Fruit fly (Drosophila melanogaster): ENCODE data around the gene CG34324.

DNA sequence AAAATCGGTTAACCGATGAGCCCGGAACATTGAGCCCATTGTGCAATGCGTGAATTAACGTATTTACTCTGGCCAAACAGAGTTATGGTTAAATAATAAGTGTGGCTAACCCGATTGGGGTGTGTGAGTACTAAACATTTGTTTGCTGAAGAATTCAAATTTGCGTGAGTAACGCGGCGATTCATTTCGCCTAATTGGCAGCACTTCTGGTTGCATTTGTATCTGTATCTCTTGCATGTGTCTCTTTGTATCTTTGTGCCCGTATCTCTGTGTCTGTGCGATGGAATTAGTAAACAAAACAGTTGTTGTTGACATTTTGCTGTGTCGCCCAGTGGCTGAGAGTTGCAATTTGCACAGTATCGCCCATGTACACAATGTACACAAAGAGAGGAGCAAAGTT lies 46.6 kb downstream of the CG34324 start:
- no peak for TF ChIP-seq bab1 (GFP tag; optimal IDR thresholded peaks at IDR 0.05)
- no peak for TF ChIP-seq ovo (GFP tag; optimal IDR thresholded peaks at IDR 0.05)
- no peak for TF ChIP-seq CG14711 (tag; optimal IDR thresholded peaks at IDR 0.05)

Data from whole organism, adult.